Fruit fly (Drosophila melanogaster): ENCODE data around the gene CCHa1.

- TF ChIP-seq jim (GFP tag; optimal IDR thresholded peaks at IDR 0.05) (no peak), tai (GFP tag; optimal IDR thresholded peaks at IDR 0.05) (no peak), Dfd (GFP tag; optimal IDR thresholded peaks at IDR 0.05) (no peak), lola (GFP tag; optimal IDR thresholded peaks at IDR 0.05) (no peak), br (GFP tag; optimal IDR thresholded peaks at IDR 0.05) (no peak), Abd-B (GFP tag; optimal IDR thresholded peaks at IDR 0.05) (no peak), ey (GFP tag; optimal IDR thresholded peaks at IDR 0.05) (no peak), Mio (GFP tag; optimal IDR thresholded peaks at IDR 0.05) (no peak), usp (GFP tag; optimal IDR thresholded peaks at IDR 0.05) (no peak), sage (GFP tag; optimal IDR thresholded peaks at IDR 0.05) (no peak), pan (optimal IDR thresholded peaks at IDR 0.05) (no peak), brk (GFP tag; optimal IDR thresholded peaks at IDR 0.05) (no peak), h (GFP tag; optimal IDR thresholded peaks at IDR 0.05) (peak; percentile 1), fru (GFP tag; optimal IDR thresholded peaks at IDR 0.05) (no peak)
Measured at dm6 chr3R:14051391-14051852, 45.2 kb downstream of the CCHa1 start.
